Fruit fly (Drosophila melanogaster) whole organism, embryonic: Measurements from ENCODE around the gene CG5196.
A peak's percentile ranks its signal among the peaks of the same experiment; 100 is the strongest.

ENCODE experiments used
- Asciz ChIP-seq: fragments of 200-800 bp; sonication (Bioruptor generic); optimal IDR thresholded peaks from 2 replicates; lab custom pipeline; 2017; ENCODE audit warnings: missing biosample characterization, mild to moderate bottlenecking, missing genetic modification characterization, missing genetic modification reagents
- Bgb ChIP-seq: fragments of 200-800 bp; sonication (Bioruptor generic); IDR thresholded peaks from 2 replicates; pipeline ENCODE4 v1.3.6; 2022; ENCODE audit warnings: missing biosample characterization, missing genetic modification characterization; ENCODE audit not compliant: partially characterized antibody
- CG10462 ChIP-seq: fragments of 200-800 bp; sonication (Bioruptor generic); optimal IDR thresholded peaks from 2 replicates; lab custom pipeline; 2016; ENCODE audit warnings: missing biosample characterization, missing genetic modification characterization
- CG13287 ChIP-seq: fragments of 200-800 bp; sonication (Bioruptor generic); IDR thresholded peaks from 2 replicates; pipeline ENCODE4 v1.3.6; 2022; ENCODE audit warnings: missing biosample characterization, missing genetic modification characterization; ENCODE audit not compliant: partially characterized antibody
- CG14014 ChIP-seq: fragments of 200-800 bp; sonication (Bioruptor generic); IDR thresholded peaks from 2 replicates; pipeline ENCODE4 v1.3.6; 2022; ENCODE audit warnings: missing biosample characterization, missing genetic modification characterization
- CG1529 ChIP-seq: fragments of 200-800 bp; sonication (Bioruptor generic); optimal IDR thresholded peaks from 3 replicates; lab custom pipeline; 2018; ENCODE audit warnings: missing biosample characterization, missing genetic modification characterization
- CG15479 ChIP-seq: fragments of 200-800 bp; sonication (Bioruptor generic); optimal IDR thresholded peaks from 3 replicates; lab custom pipeline; 2019; ENCODE audit warnings: missing biosample characterization, mild to moderate bottlenecking, missing genetic modification characterization, moderate library complexity
- CG1647 ChIP-seq: fragments of 200-800 bp; sonication (Bioruptor generic); optimal IDR thresholded peaks from 3 replicates; lab custom pipeline; 2016; ENCODE audit warnings: missing biosample characterization, missing genetic modification characterization
- CG16779 ChIP-seq: fragments of 200-800 bp; sonication (Bioruptor generic); IDR thresholded peaks from 2 replicates; pipeline ENCODE4 v1.3.6; 2022; ENCODE audit warnings: missing biosample characterization, missing genetic modification characterization
- CG16813 ChIP-seq: fragments of 200-800 bp; sonication (Bioruptor generic); IDR thresholded peaks from 3 replicates; pipeline ENCODE4 v1.3.6; 2022; ENCODE audit warnings: missing biosample characterization, missing genetic modification characterization; ENCODE audit not compliant: partially characterized antibody
- CG17912 ChIP-seq: fragments of 200-800 bp; sonication (Bioruptor generic); optimal IDR thresholded peaks from 2 replicates; lab custom pipeline; 2018; ENCODE audit warnings: missing biosample characterization, mild to moderate bottlenecking, missing genetic modification characterization
- CG30020 ChIP-seq: fragments of 200-800 bp; optimal IDR thresholded peaks from 2 replicates; lab custom pipeline; 2019; ENCODE audit warnings: missing biosample characterization, mild to moderate bottlenecking, missing genetic modification characterization, moderate library complexity
- CG6175 ChIP-seq: fragments of 200-800 bp; sonication (Bioruptor generic); IDR thresholded peaks from 3 replicates; pipeline ENCODE4 v1.3.6; 2022; ENCODE audit warnings: missing biosample characterization, missing genetic modification characterization
- CG8359 ChIP-seq: fragments of 200-800 bp; sonication (Bioruptor generic); optimal IDR thresholded peaks from 2 replicates; lab custom pipeline; 2017; ENCODE audit warnings: missing biosample characterization, mild to moderate bottlenecking, missing genetic modification characterization, borderline replicate concordance
- CG9215 ChIP-seq: fragments of 200-800 bp; sonication (Bioruptor generic); IDR thresholded peaks from 2 replicates; pipeline ENCODE4 v1.3.6; 2022; ENCODE audit warnings: missing biosample characterization, missing genetic modification characterization
- CG9437 ChIP-seq: fragments of 200-800 bp; sonication (Bioruptor generic); optimal IDR thresholded peaks from 2 replicates; lab custom pipeline; 2018; ENCODE audit warnings: missing biosample characterization, mild to moderate bottlenecking, missing genetic modification characterization
- CTCF ChIP-seq: fragments of 200-800 bp; sonication (Bioruptor generic); optimal IDR thresholded peaks from 2 replicates; lab custom pipeline; 2017; ENCODE audit warnings: missing biosample characterization, mild to moderate bottlenecking, missing genetic modification characterization, moderate library complexity
- Chrac-16 ChIP-seq: fragments of 200-800 bp; sonication (Bioruptor generic); optimal IDR thresholded peaks from 3 replicates; lab custom pipeline; 2016; ENCODE audit warnings: missing biosample characterization, missing genetic modification characterization
- Dek ChIP-seq: fragments of 200-800 bp; sonication (Bioruptor generic); optimal IDR thresholded peaks from 3 replicates; lab custom pipeline; 2019; ENCODE audit warnings: missing biosample characterization, mild to moderate bottlenecking, missing genetic modification characterization, moderate library complexity
- Drgx ChIP-seq: fragments of 200-800 bp; sonication (Bioruptor generic); IDR thresholded peaks from 2 replicates; pipeline ENCODE4 v1.3.6; 2022; ENCODE audit warnings: missing biosample characterization, missing genetic modification characterization
- E2f2 ChIP-seq: fragments of 200-800 bp; sonication (Bioruptor generic); IDR thresholded peaks from 2 replicates; pipeline ENCODE4 v1.3.6; 2022; ENCODE audit warnings: missing biosample characterization, missing genetic modification characterization
- Gsc ChIP-seq: fragments of 200-800 bp; sonication (Bioruptor generic); IDR thresholded peaks from 2 replicates; pipeline ENCODE4 v1.3.6; 2022; ENCODE audit warnings: missing biosample characterization, missing genetic modification characterization
- Hsf ChIP-seq: fragments of 200-800 bp; sonication (Bioruptor generic); optimal IDR thresholded peaks from 3 replicates; lab custom pipeline; 2016; ENCODE audit warnings: missing biosample characterization, missing genetic modification characterization
- Med ChIP-seq: fragments of 200-800 bp; sonication (Bioruptor generic); peaks from one replicate; lab custom pipeline; 2016; ENCODE audit warnings: missing biosample characterization, missing genetic modification characterization, mild to moderate bottlenecking, inconsistent platforms, moderate library complexity
- Sox102F ChIP-seq: fragments of 200-800 bp; sonication (Bioruptor generic); optimal IDR thresholded peaks from 2 replicates; lab custom pipeline; 2018; ENCODE audit warnings: missing biosample characterization, mild to moderate bottlenecking, missing genetic modification characterization, moderate library complexity
- Sry-β ChIP-seq: fragments of 200-800 bp; sonication (Bioruptor generic); optimal IDR thresholded peaks from 2 replicates; lab custom pipeline; 2018; ENCODE audit warnings: missing biosample characterization, mild to moderate bottlenecking, missing genetic modification characterization, moderate library complexity
- amos ChIP-seq: fragments of 200-800 bp; sonication (Bioruptor generic); IDR thresholded peaks from 2 replicates; pipeline ENCODE4 v1.3.6; 2022; ENCODE audit warnings: missing biosample characterization, missing genetic modification characterization; ENCODE audit not compliant: partially characterized antibody
- chif ChIP-seq, 2 experiments: fragments of 200-800 bp; sonication (Bioruptor generic); optimal IDR thresholded peaks; 3 replicates each; lab custom pipeline; 2016; ENCODE audit warnings: missing biosample characterization in 2 of 2, missing genetic modification characterization in 2 of 2
- chn ChIP-seq: fragments of 200-800 bp; sonication (Bioruptor generic); optimal IDR thresholded peaks from 2 replicates; lab custom pipeline; 2016; ENCODE audit warnings: missing biosample characterization, missing genetic modification characterization
- inv ChIP-seq: fragments of 200-800 bp; sonication (Bioruptor generic); IDR thresholded peaks from 2 replicates; pipeline ENCODE4 v1.3.6; 2022; ENCODE audit warnings: missing biosample characterization, missing genetic modification characterization; ENCODE audit not compliant: partially characterized antibody
- knrl ChIP-seq: fragments of 200-800 bp; sonication (Bioruptor generic); IDR thresholded peaks from 3 replicates; pipeline ENCODE4 v1.3.6; 2022; ENCODE audit warnings: missing biosample characterization, missing genetic modification characterization; ENCODE audit not compliant: partially characterized antibody
- lilli ChIP-seq: fragments of 200-800 bp; sonication (Bioruptor generic); optimal IDR thresholded peaks from 3 replicates; lab custom pipeline; 2016; ENCODE audit warnings: missing biosample characterization, missing genetic modification characterization
- peb ChIP-seq: fragments of 200-800 bp; sonication (Bioruptor generic); IDR thresholded peaks from 2 replicates; pipeline ENCODE4 v1.3.6; 2022; ENCODE audit warnings: missing biosample characterization, missing genetic modification characterization
- scrt ChIP-seq: fragments of 200-800 bp; sonication (Bioruptor generic); optimal IDR thresholded peaks from 2 replicates; lab custom pipeline; 2018; ENCODE audit warnings: missing biosample characterization, mild to moderate bottlenecking, missing genetic modification characterization, moderate library complexity
- stwl ChIP-seq: fragments of 200-800 bp; sonication (Bioruptor generic); optimal IDR thresholded peaks from 3 replicates; lab custom pipeline; 2018; ENCODE audit warnings: missing biosample characterization, mild to moderate bottlenecking, missing genetic modification characterization, moderate library complexity

The CG5196 gene

dm6 chr3R:12383784-12384183, 24.3 kb upstream of the CG5196 start:
- peak; percentile 71 for TF ChIP-seq CTCF (GFP tag; lab: Kevin White, UChicago)
- TF ChIP-seq Sry-β (GFP tag; lab: Kevin White, UChicago): no peak
- peak; percentile 27; the same call in 1 of the 3 replicates for TF ChIP-seq knrl (GFP tag; lab: Robert Waterston, UW)
- no peak for TF ChIP-seq CG14014 (GFP tag; lab: Robert Waterston, UW)
- peak; percentile 21; the same call in 1 of the 2 replicates for TF ChIP-seq CG13287 (GFP tag; lab: Robert Waterston, UW)
- no peak for TF ChIP-seq CG9215 (GFP tag; lab: Robert Waterston, UW)
- TF ChIP-seq CG16813: peak; percentile 31; the same call in 1 of the 3 replicates
- TF ChIP-seq Bgb (GFP tag; lab: Robert Waterston, UW): peak; percentile 20; the same call in 1 of the 2 replicates
- no peak for TF ChIP-seq CG9437 (GFP tag; lab: Kevin White, UChicago)
- peak; percentile 39 for TF ChIP-seq stwl (tag; lab: Kevin White, UChicago)
- peak; percentile 60 for TF ChIP-seq amos (GFP tag; lab: Robert Waterston, UW)

dm6 chr3R:12384274-12384673, 23.8 kb upstream of the CG5196 start:
- TF ChIP-seq inv (GFP tag; lab: Robert Waterston, UW) (no peak), lilli (no peak), CG17912 (GFP tag; lab: Kevin White, UChicago) (no peak), Drgx (GFP tag; lab: Robert Waterston, UW) (0 out of 2 replicates have a peak, but pooled peaks have one; percentile 24), CG6175 (peak; percentile 75; the same call in 1 of the 3 replicates), CG1529 (no peak), peb (GFP tag; lab: Robert Waterston, UW) (no peak)

- TF ChIP-seq Med (no peak), CG15479 (no peak), chif (GFP tag; optimal IDR thresholded peaks at IDR 0.05; lab: Kevin White, UChicago) (no peak), Chrac-16 (no peak), Sox102F (GFP tag; lab: Kevin White, UChicago) (no peak), CG30020 (no peak), CG1647 (GFP tag; lab: Kevin White, UChicago) (no peak), Dek (tag; lab: Kevin White, UChicago) (no peak), Asciz (GFP tag; lab: Kevin White, UChicago) (no peak), Hsf (no peak), E2f2 (no peak), chn (no peak), CG16779 (no peak), CG10462 (GFP tag; lab: Kevin White, UChicago) (no peak), scrt (GFP tag; lab: Kevin White, UChicago) (no peak)
These were observed 22.2 kb upstream of the CG5196 start, which contains the start of gene Sol1 for dm6 chr3R:12385949-12386348. TSS of gene Sol1 (plus strand) at chr3R:12386249.

- peak; percentile 97 for TF ChIP-seq CG8359 (GFP tag; lab: Kevin White, UChicago)
- TF ChIP-seq Gsc (GFP tag; lab: Robert Waterston, UW): no peak
- TF ChIP-seq, all 482 proteins: peak for 1
These were observed 21.2 kb upstream of the CG5196 start, which contains the start of gene CG33098 for dm6 chr3R:12386965-12387364. TSS of gene CG33098 (plus strand) at chr3R:12387188.
